Fruit fly (Drosophila melanogaster) whole organism, wandering third instar larva: ENCODE data around the gene CG11598.

Experiments used
- Hr78 ChIP-seq: fragments of >200 bp; optimal IDR thresholded peaks from 2 replicates; lab custom pipeline; 2017; ENCODE audit warnings: missing biosample characterization, missing genetic modification characterization
- OdsH ChIP-seq: fragments of 200-800 bp; sonication (Bioruptor generic); optimal IDR thresholded peaks from 2 replicates; lab custom pipeline; 2016; ENCODE audit warnings: missing biosample characterization, mild to moderate bottlenecking, missing genetic modification characterization
- h ChIP-seq: fragments of 200-800 bp; sonication (Bioruptor generic); optimal IDR thresholded peaks from 3 replicates; lab custom pipeline; 2016; ENCODE audit warnings: missing biosample characterization, mild to moderate bottlenecking, missing genetic modification characterization
- pan ChIP-seq: fragments of >200 bp; optimal IDR thresholded peaks from 2 replicates; lab custom pipeline; 2017
- rgr ChIP-seq: fragments of 200-800 bp; sonication (Bioruptor generic); optimal IDR thresholded peaks from 3 replicates; lab custom pipeline; 2016; ENCODE audit warnings: missing biosample characterization, mild to moderate bottlenecking, missing genetic modification characterization

DNA sequence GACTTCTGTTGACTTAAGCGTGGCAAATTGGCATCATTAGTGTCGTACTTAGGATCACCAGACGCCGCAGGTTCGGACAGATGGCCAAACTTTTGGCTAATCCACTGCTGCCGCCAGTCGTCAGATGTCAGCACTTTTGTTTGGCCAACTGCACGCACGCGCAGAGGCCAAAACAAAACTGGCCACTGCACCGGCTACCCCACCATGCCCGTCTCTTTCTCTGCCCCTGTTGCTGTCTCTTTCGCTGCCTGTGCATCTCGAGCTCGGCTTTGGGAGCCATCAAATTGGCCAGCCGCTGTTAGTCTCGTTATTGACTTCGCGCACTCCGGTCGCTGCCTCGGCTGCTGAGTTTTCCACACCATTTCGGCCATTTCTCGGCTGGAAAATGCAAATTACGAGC is 27.8 kb downstream of the CG11598 start, which contains the start of gene CG14395:
- TF ChIP-seq h (GFP tag; lab: Kevin White, UChicago) (no peak), Hr78 (GFP tag; lab: Kevin White, UChicago) (no peak), rgr (GFP tag; lab: Kevin White, UChicago) (no peak), OdsH (no peak), pan (no peak)
